Fruit fly (Drosophila melanogaster): ENCODE results near the gene Sfp24C1.

The Sfp24C1 gene

DNA sequence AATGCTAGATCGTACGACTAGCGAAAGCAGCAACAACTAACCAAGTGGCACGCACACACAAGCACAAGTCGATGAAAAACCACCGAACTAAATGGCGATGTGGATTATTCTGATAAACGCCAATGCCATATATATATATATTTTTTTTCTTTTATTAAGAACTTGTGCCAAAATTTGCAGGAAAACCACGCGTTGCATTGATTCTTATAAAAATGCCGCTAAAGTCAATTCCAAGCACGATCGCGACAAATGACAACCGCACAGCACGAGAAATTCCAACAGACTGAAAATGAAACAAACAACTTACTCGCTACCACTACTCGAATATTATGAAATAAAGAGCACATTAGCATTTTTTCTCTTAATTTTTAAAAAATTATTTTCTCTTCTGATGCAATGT lies 43.8 kb upstream of the Sfp24C1 start, which contains the start of gene for (continued):
- TF ChIP-seq sd (tag; optimal IDR thresholded peaks at IDR 0.05) (peak; percentile 47), mirr (GFP tag; optimal IDR thresholded peaks at IDR 0.05) (no peak), Gug (GFP tag; IDR thresholded peaks at IDR 0.05) (no peak), Rfx (GFP tag; IDR thresholded peaks at IDR 0.05) (peak; percentile 15; the same call in 1 of the 2 replicates), prd (optimal IDR thresholded peaks at IDR 0.05) (no peak), prd (GFP tag; IDR thresholded peaks at IDR 0.05) (no peak), kah (GFP tag; optimal IDR thresholded peaks at IDR 0.05) (peak; percentile 56), Med (GFP tag) (peak; percentile 50), lbe (GFP tag; optimal IDR thresholded peaks at IDR 0.05) (no peak), Trl (optimal IDR thresholded peaks at IDR 0.05) (peak; percentile 32 to 71), Trl (GFP tag; optimal IDR thresholded peaks at IDR 0.05) (no peak), CG15601 (tag; optimal IDR thresholded peaks at IDR 0.05) (peak; percentile 16), CG32532 (GFP tag; IDR thresholded peaks at IDR 0.05) (peak; percentile 19; the same call in 1 of the 2 replicates), CG11093 (GFP tag; IDR thresholded peaks at IDR 0.05) (no peak), CG13287 (GFP tag; IDR thresholded peaks at IDR 0.05; ENCODE audit: partially characterized antibody) (peak; percentile 9; the same call in 1 of the 2 replicates), CG17361 (GFP tag; IDR thresholded peaks at IDR 0.05) (no peak), bbx (GFP tag; IDR thresholded peaks at IDR 0.05; ENCODE audit: partially characterized antibody) (peak; percentile 21; the same call in 1 of the 2 replicates), chm (GFP tag; IDR thresholded peaks at IDR 0.05) (peak; percentile 75), vvl (GFP tag; IDR thresholded peaks at IDR 0.05) (peak; percentile 42; the same call in 1 of the 2 replicates), CG3163 (GFP tag; optimal IDR thresholded peaks at IDR 0.05) (peak; percentile 64), otp (GFP tag; IDR thresholded peaks at IDR 0.05) (no peak), chinmo (GFP tag; IDR thresholded peaks at IDR 0.05; ENCODE audit: partially characterized antibody) (0 out of 4 replicates have a peak, but pooled peaks have one; percentile 34), pfk (GFP tag; optimal IDR thresholded peaks at IDR 0.05) (peak; percentile 76)

DNA sequence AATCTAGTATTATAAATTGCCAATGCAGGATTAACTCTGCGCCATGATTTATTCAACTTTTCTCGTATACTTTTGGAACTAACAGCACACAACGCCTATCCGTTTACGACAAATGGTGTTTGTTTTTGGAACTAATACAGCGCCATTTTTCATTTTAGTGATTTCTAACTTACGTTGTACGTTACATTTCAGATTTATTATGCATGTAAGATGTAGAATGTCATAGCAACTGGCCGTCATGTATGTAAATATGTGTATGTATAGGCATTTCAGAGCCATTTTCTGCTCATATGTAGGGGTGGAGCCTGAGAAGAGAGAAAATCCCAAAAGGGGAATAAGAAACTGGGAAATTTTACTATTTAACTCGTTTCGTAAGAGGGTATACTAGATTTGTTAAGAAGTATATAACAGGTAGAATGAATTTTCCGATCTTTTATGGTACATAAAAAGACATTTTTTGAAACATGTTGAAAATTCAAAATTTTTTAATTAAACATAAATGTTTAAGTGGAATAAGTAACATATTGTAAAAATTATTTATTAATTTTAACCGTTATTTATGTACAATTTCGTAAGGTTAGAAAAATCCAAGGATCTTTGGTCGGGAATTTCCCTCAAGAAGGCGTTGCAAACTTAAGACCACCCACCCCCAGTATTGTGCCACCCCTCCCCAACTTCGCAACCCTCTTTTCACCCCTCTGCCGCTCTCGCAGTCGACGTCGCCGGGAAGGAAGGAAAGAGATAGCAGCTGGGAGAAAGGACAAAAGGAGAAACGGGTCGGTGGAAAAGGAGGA lies 42.9 kb upstream of the Sfp24C1 start:
- no peak for TF ChIP-seq CG7928 (GFP tag; optimal IDR thresholded peaks at IDR 0.05)
- TF ChIP-seq CG34224 (GFP tag; IDR thresholded peaks at IDR 0.05; ENCODE audit: partially characterized antibody): no peak
- TF ChIP-seq sna (GFP tag; IDR thresholded peaks at IDR 0.05; ENCODE audit: partially characterized antibody): no peak
- TF ChIP-seq CG42726 (GFP tag; IDR thresholded peaks at IDR 0.05; ENCODE audit: partially characterized antibody): peak; percentile 90
- TF ChIP-seq CG4328 (GFP tag; optimal IDR thresholded peaks at IDR 0.05): no peak
- TF ChIP-seq NK7.1 (GFP tag; optimal IDR thresholded peaks at IDR 0.05): no peak
- no peak for TF ChIP-seq br (optimal IDR thresholded peaks at IDR 0.05)
- TF ChIP-seq ham (GFP tag; IDR thresholded peaks at IDR 0.05): no peak
- TF ChIP-seq phol (tag; optimal IDR thresholded peaks at IDR 0.05): peak; percentile 83
- no peak for TF ChIP-seq fd3F (GFP tag; optimal IDR thresholded peaks at IDR 0.05)
- peak; percentile 52 for TF ChIP-seq CG2120 (GFP tag; optimal IDR thresholded peaks at IDR 0.05)
- TF ChIP-seq tin (GFP tag; optimal IDR thresholded peaks at IDR 0.05): peak; percentile 55
- no peak for TF ChIP-seq CG10959 (GFP tag; IDR thresholded peaks at IDR 0.05)
- TF ChIP-seq zen (tag; optimal IDR thresholded peaks at IDR 0.05): peak; percentile 81
- peak; percentile 67 for TF ChIP-seq CG4854 (GFP tag; optimal IDR thresholded peaks at IDR 0.05)
- TF ChIP-seq ewg (GFP tag; optimal IDR thresholded peaks at IDR 0.05): peak; percentile 42
- peak; percentile 74 for TF ChIP-seq CG5245 (GFP tag; optimal IDR thresholded peaks at IDR 0.05)
- TF ChIP-seq CG8359 (GFP tag; optimal IDR thresholded peaks at IDR 0.05; ENCODE audit: borderline replicate concordance): no peak
- TF ChIP-seq gro (GFP tag; optimal IDR thresholded peaks at IDR 0.05): peak; percentile 14
- TF ChIP-seq CG14050 (GFP tag; IDR thresholded peaks at IDR 0.05): no peak
- peak; percentile 15 for TF ChIP-seq CG3838 (GFP tag; optimal IDR thresholded peaks at IDR 0.05)
- peak; percentile 83; the same call in 1 of the 2 replicates for TF ChIP-seq amos (GFP tag; IDR thresholded peaks at IDR 0.05; ENCODE audit: partially characterized antibody)
- TF ChIP-seq CG12236 (GFP tag; optimal IDR thresholded peaks at IDR 0.05): peak; percentile 18
- TF ChIP-seq Dip3 (GFP tag; optimal IDR thresholded peaks at IDR 0.05): peak; percentile 26
- peak; percentile 38 for TF ChIP-seq CG15514 (GFP tag; optimal IDR thresholded peaks at IDR 0.05)
- TF ChIP-seq Max (GFP tag; optimal IDR thresholded peaks at IDR 0.05): peak; percentile 37
- no peak for TF ChIP-seq ro (GFP tag; IDR thresholded peaks at IDR 0.05)
